Fruit fly (Drosophila melanogaster) whole organism, wandering third instar larva: Measurements from ENCODE around the gene CG14960.

ENCODE experiments used
- Abd-B ChIP-seq: fragments of >200 bp; optimal IDR thresholded peaks from 2 replicates; lab custom pipeline; 2017; ENCODE audit warnings: missing biosample characterization, missing genetic modification characterization
- HLH106 ChIP-seq: fragments of 200-800 bp; optimal IDR thresholded peaks from 3 replicates; lab custom pipeline; 2019; ENCODE audit warnings: missing biosample characterization, mild to moderate bottlenecking, missing genetic modification characterization, moderate library complexity
- dl ChIP-seq, 2 experiments: fragments of 175-275, 200-275 bp in 1 of 2; fragments of 200-275 bp in 1 of 2; sonication (Bioruptor generic); optimal IDR thresholded peaks; lab custom pipeline; 2018; ENCODE audit warnings: mild to moderate bottlenecking in 2 of 2, missing biosample characterization in 2 of 2, missing genetic modification characterization in 2 of 2, moderate library complexity in 2 of 2; ENCODE audit not compliant: partially characterized antibody in 2 of 2, insufficient read depth in 1 of 2
- dmrt93B ChIP-seq: fragments of 200-800 bp; sonication (Bioruptor generic); optimal IDR thresholded peaks from 2 replicates; lab custom pipeline; 2018; ENCODE audit warnings: missing biosample characterization, mild to moderate bottlenecking, missing genetic modification characterization
- lola ChIP-seq: fragments of >200 bp; optimal IDR thresholded peaks from 2 replicates; lab custom pipeline; 2017; ENCODE audit warnings: missing biosample characterization, missing genetic modification characterization
- pan ChIP-seq: fragments of >200 bp; optimal IDR thresholded peaks from 2 replicates; lab custom pipeline; 2017

DNA sequence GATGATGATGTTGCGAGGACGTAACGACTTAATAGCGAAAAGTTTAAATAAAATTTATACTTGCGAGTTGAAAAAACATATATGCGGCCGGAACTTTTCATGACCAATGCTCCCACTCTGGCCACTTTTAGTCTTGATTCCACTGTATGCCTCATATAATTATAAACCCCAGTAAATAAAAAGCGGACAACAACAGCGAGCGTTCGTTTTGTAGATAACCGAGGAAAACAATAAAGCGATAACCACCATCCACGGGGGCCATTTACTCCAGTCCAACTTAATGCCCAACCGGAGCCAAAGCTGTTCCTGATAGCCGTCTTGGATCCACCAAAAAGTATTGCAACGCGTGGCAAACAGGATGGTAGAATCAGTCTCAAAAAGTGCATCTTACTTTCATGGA is 34.5 kb upstream of the CG14960 start:
- TF ChIP-seq dl (GFP tag; optimal IDR thresholded peaks at IDR 0.05; lab: Kevin White, UChicago; ENCODE audit: insufficient read depth in 1 of 2, partially characterized antibody in 2 of 2) (no peak), Abd-B (GFP tag; lab: Kevin White, UChicago) (no peak), dmrt93B (GFP tag; lab: Kevin White, UChicago) (no peak), lola (GFP tag; lab: Kevin White, UChicago) (no peak), pan (lab: Kevin White, UChicago) (no peak), HLH106 (tag; lab: Kevin White, UChicago) (no peak)
